Worm (Caenorhabditis elegans) whole organism, mixed stage, embryonic: ENCODE measurements around the gene C03E10.3.
A peak's percentile ranks its signal among the peaks of the same experiment; 100 is the strongest.
"Not testable (repeated sequence)": the region's sequence is repeated elsewhere in the genome, so short reads cannot be mapped to it uniquely, and the experiment has no call there.

Source experiments
- M03D4.4 ChIP-seq: sonication (generic microtip); optimal IDR thresholded peaks from 2 replicates; lab custom pipeline; 2017; ENCODE audit warnings: mild to moderate bottlenecking, missing genetic modification characterization, missing compliant biosample characterization
- bed-3 ChIP-seq: fragments of 200-800 bp; sonication (Bioruptor generic); optimal IDR thresholded peaks from 3 replicates; lab custom pipeline; 2018; ENCODE audit warnings: mild to moderate bottlenecking, missing genetic modification characterization, moderate library complexity, missing compliant biosample characterization
- blmp-1 ChIP-seq: fragments of 150-350 bp; optimal IDR thresholded peaks from 2 replicates; lab custom pipeline; 2014; ENCODE audit warnings: missing biosample characterization, missing genetic modification characterization
- ceh-39 ChIP-seq: fragments of 150-350 bp; optimal IDR thresholded peaks from 2 replicates; lab custom pipeline; 2014; ENCODE audit warnings: missing biosample characterization, missing genetic modification characterization
- ceh-43 ChIP-seq: fragments of 200-800 bp; sonication (Bioruptor generic); optimal IDR thresholded peaks from 2 replicates; lab custom pipeline; 2018; ENCODE audit warnings: mild to moderate bottlenecking, missing genetic modification characterization, moderate library complexity, missing compliant biosample characterization
- ceh-83 ChIP-seq: fragments of 200-800 bp; sonication (Bioruptor generic); optimal IDR thresholded peaks from 2 replicates; lab custom pipeline; 2018; ENCODE audit warnings: mild to moderate bottlenecking, missing genetic modification characterization, missing compliant biosample characterization
- ces-1 ChIP-seq: fragments of 150-350 bp; optimal IDR thresholded peaks from 2 replicates; lab custom pipeline; 2014; ENCODE audit warnings: missing biosample characterization, missing genetic modification reagents, missing genetic modification characterization
- cnd-1 ChIP-seq: fragments of 200-800 bp; sonication (Bioruptor generic); optimal IDR thresholded peaks from 2 replicates; lab custom pipeline; 2018; ENCODE audit warnings: mild to moderate bottlenecking, missing genetic modification characterization, missing compliant biosample characterization
- drap-1 ChIP-seq: fragments of 200-800 bp; sonication (Bioruptor generic); optimal IDR thresholded peaks from 3 replicates; lab custom pipeline; 2018; ENCODE audit warnings: mild to moderate bottlenecking, missing genetic modification characterization, missing compliant biosample characterization
- elt-1 ChIP-seq: sonication (generic microtip); optimal IDR thresholded peaks from 2 replicates; lab custom pipeline; 2017; ENCODE audit warnings: missing genetic modification characterization, mild to moderate bottlenecking, missing compliant biosample characterization, antibody characterized with exemption, moderate library complexity, borderline replicate concordance; ENCODE audit not compliant: insufficient read depth
- elt-3 ChIP-seq: fragments of 150-350 bp; optimal IDR thresholded peaks from 2 replicates; lab custom pipeline; 2014; ENCODE audit warnings: missing biosample characterization, missing genetic modification characterization
- flh-1 ChIP-seq: fragments of 200-800 bp; sonication (Bioruptor generic); optimal IDR thresholded peaks from 2 replicates; lab custom pipeline; 2018; ENCODE audit warnings: mild to moderate bottlenecking, missing genetic modification characterization, moderate library complexity, missing compliant biosample characterization
- ham-2 ChIP-seq: fragments of 200-800 bp; sonication (Bioruptor generic); optimal IDR thresholded peaks from 2 replicates; lab custom pipeline; 2018; ENCODE audit warnings: mild to moderate bottlenecking, missing genetic modification characterization, missing compliant biosample characterization
- hlh-1 ChIP-seq: fragments of 150-350 bp; optimal IDR thresholded peaks from 2 replicates; lab custom pipeline; 2014; ENCODE audit warnings: missing biosample characterization, missing genetic modification reagents, missing genetic modification characterization
- lin-13 ChIP-seq: fragments of 150-350 bp; optimal IDR thresholded peaks from 2 replicates; lab custom pipeline; 2014; ENCODE audit warnings: missing biosample characterization, missing genetic modification characterization
- lin-32 ChIP-seq: fragments of 200-800 bp; sonication (Bioruptor generic); optimal IDR thresholded peaks from 2 replicates; lab custom pipeline; 2018; ENCODE audit warnings: mild to moderate bottlenecking, missing genetic modification characterization, missing compliant biosample characterization
- lsy-2 ChIP-seq: fragments of 150-350 bp; optimal IDR thresholded peaks from 2 replicates; lab custom pipeline; 2014; ENCODE audit warnings: missing biosample characterization, missing genetic modification characterization
- mab-5 ChIP-seq: fragments of 150-350 bp; optimal IDR thresholded peaks from 2 replicates; lab custom pipeline; 2014; ENCODE audit warnings: missing biosample characterization, missing genetic modification characterization
- mep-1 ChIP-seq: fragments of 150-350 bp; optimal IDR thresholded peaks from 2 replicates; lab custom pipeline; 2017; ENCODE audit warnings: missing biosample characterization, missing genetic modification reagents, missing genetic modification characterization, inconsistent platforms
- mls-2 ChIP-seq: sonication (generic microtip); optimal IDR thresholded peaks from 2 replicates; lab custom pipeline; 2016; ENCODE audit warnings: mild to moderate bottlenecking, missing genetic modification characterization, moderate library complexity, missing compliant biosample characterization
- nhr-12 ChIP-seq: fragments of 150-350 bp; optimal IDR thresholded peaks from 2 replicates; lab custom pipeline; 2014; ENCODE audit warnings: missing biosample characterization, missing genetic modification characterization
- nhr-2 ChIP-seq: fragments of 150-350 bp; optimal IDR thresholded peaks from 2 replicates; lab custom pipeline; 2014; ENCODE audit warnings: missing biosample characterization, missing genetic modification characterization
- nhr-237 ChIP-seq: fragments of 150-350 bp; optimal IDR thresholded peaks from 2 replicates; lab custom pipeline; 2014; ENCODE audit warnings: missing biosample characterization, missing genetic modification characterization
- nhr-28 ChIP-seq: fragments of 150-350 bp; optimal IDR thresholded peaks from 2 replicates; lab custom pipeline; 2014; ENCODE audit warnings: missing biosample characterization, missing genetic modification characterization
- nhr-76 ChIP-seq: sonication (generic microtip); optimal IDR thresholded peaks from 2 replicates; lab custom pipeline; 2017; ENCODE audit warnings: missing biosample characterization, missing genetic modification characterization
- pha-4 ChIP-seq: fragments of 150-350 bp; optimal IDR thresholded peaks from 2 replicates; lab custom pipeline; 2018; ENCODE audit warnings: missing biosample characterization, missing genetic modification reagents, missing genetic modification characterization
- sem-2 ChIP-seq: fragments of 200-800 bp; sonication (Bioruptor generic); optimal IDR thresholded peaks from 2 replicates; lab custom pipeline; 2018; ENCODE audit warnings: mild to moderate bottlenecking, missing genetic modification characterization, missing compliant biosample characterization
- snpc-4 ChIP-seq: fragments of 150-350 bp; optimal IDR thresholded peaks from 2 replicates; lab custom pipeline; 2014; ENCODE audit warnings: missing biosample characterization, missing genetic modification characterization
- sptf-1 ChIP-seq: sonication (generic microtip); optimal IDR thresholded peaks from 2 replicates; lab custom pipeline; 2017; ENCODE audit warnings: mild to moderate bottlenecking, missing genetic modification characterization, moderate library complexity, missing compliant biosample characterization
- tbx-8 ChIP-seq: fragments of 200-800 bp; sonication (Bioruptor generic); optimal IDR thresholded peaks from 2 replicates; lab custom pipeline; 2018; ENCODE audit warnings: mild to moderate bottlenecking, missing genetic modification characterization, moderate library complexity, missing compliant biosample characterization
- unc-120 ChIP-seq: sonication (generic microtip); optimal IDR thresholded peaks from 2 replicates; lab custom pipeline; 2017; ENCODE audit warnings: missing genetic modification characterization, missing compliant biosample characterization; ENCODE audit not compliant: poor library complexity, severe bottlenecking
- unc-39 ChIP-seq: fragments of 150-350 bp; optimal IDR thresholded peaks from 2 replicates; lab custom pipeline; 2014; ENCODE audit warnings: missing biosample characterization, missing genetic modification characterization
- unc-62 ChIP-seq: fragments of 150-350 bp; optimal IDR thresholded peaks from 2 replicates; lab custom pipeline; 2014; ENCODE audit warnings: missing biosample characterization, missing genetic modification reagents, missing genetic modification characterization
- zip-8 ChIP-seq: fragments of 150-350 bp; optimal IDR thresholded peaks from 2 replicates; lab custom pipeline; 2014; ENCODE audit warnings: missing biosample characterization, missing genetic modification characterization
- ztf-11 ChIP-seq: fragments of 150-350 bp; optimal IDR thresholded peaks from 2 replicates; lab custom pipeline; 2014; ENCODE audit warnings: missing biosample characterization, missing genetic modification characterization

C03E10.3 gene

ce11 chrV:11286114-11286513 is at the start of gene C03E10.3:
Gene C03E10.3, plus strand, starts transcription at chrV:11286414.
- not testable (repeated sequence) for TF ChIP-seq nhr-76, mep-1, unc-39 (tag; lab: Kevin White, UChicago)

ce11 chrV:11239187-11239725 is 47.0 kb upstream of the C03E10.3 start, which contains the start of the genes dvc-1 and ima-1:
Gene dvc-1, minus strand, starts transcription at chrV:11239331.
Gene ima-1, plus strand, starts transcription at chrV:11239675.
- TF ChIP-seq flh-1 (GFP tag; lab: Kevin White, UChicago), result no peak
- TF ChIP-seq mab-5 (tag; lab: Kevin White, UChicago), result no peak
- TF ChIP-seq ceh-83 (GFP tag; lab: Kevin White, UChicago), result peak; percentile 59
- TF ChIP-seq unc-39 (tag; lab: Kevin White, UChicago), result no peak
- TF ChIP-seq mls-2 (tag; lab: Kevin White, UChicago), result peak; percentile 87
- peak; percentile 89 for TF ChIP-seq ztf-11 (tag; lab: Kevin White, UChicago)
- TF ChIP-seq mep-1 (tag; lab: Kevin White, UChicago), result peak; percentile 75
- TF ChIP-seq unc-62 (GFP tag; lab: Kevin White, UChicago), result no peak
- no peak for TF ChIP-seq nhr-2 (tag; lab: Kevin White, UChicago)
- peak; percentile 65 for TF ChIP-seq sem-2 (GFP tag; lab: Kevin White, UChicago)
- peak; percentile 14 for TF ChIP-seq ham-2 (GFP tag; lab: Kevin White, UChicago)
- no peak for TF ChIP-seq snpc-4
- TF ChIP-seq ces-1, result peak; percentile 36
- peak; percentile 82 for TF ChIP-seq ceh-43
- TF ChIP-seq lin-32, result no peak
- no peak for TF ChIP-seq pha-4 (tag; lab: Kevin White, UChicago)
- peak; percentile 76 for TF ChIP-seq cnd-1
- TF ChIP-seq hlh-1 (tag; lab: Kevin White, UChicago), result peak; percentile 48
- TF ChIP-seq nhr-237 (tag; lab: Kevin White, UChicago), result peak; percentile 61
- peak; percentile 69 for TF ChIP-seq drap-1 (GFP tag; lab: Kevin White, UChicago)
- peak; percentile 44 for TF ChIP-seq bed-3 (GFP tag; lab: Kevin White, UChicago)
- TF ChIP-seq M03D4.4 (tag; lab: Kevin White, UChicago), result peak; percentile 78
- TF ChIP-seq elt-3 (tag; lab: Kevin White, UChicago), result no peak
- TF ChIP-seq ceh-39 (tag; lab: Kevin White, UChicago), result no peak
- peak; percentile 56 for TF ChIP-seq lsy-2 (tag; lab: Kevin White, UChicago)
- TF ChIP-seq sptf-1, result peak; percentile 89
- no peak for TF ChIP-seq lin-13 (tag; lab: Kevin White, UChicago)
- no peak for TF ChIP-seq tbx-8 (GFP tag; lab: Kevin White, UChicago)
- peak; percentile 56 for TF ChIP-seq nhr-12 (tag; lab: Kevin White, UChicago)
- peak; percentile 2 for TF ChIP-seq elt-1 (tag; lab: Kevin White, UChicago)
- TF ChIP-seq unc-120 (tag; lab: Kevin White, UChicago), result peak; percentile 54
- TF ChIP-seq nhr-76 (tag; lab: Kevin White, UChicago), result peak; percentile 70
- no peak for TF ChIP-seq zip-8 (tag; lab: Kevin White, UChicago)
- TF ChIP-seq blmp-1 (tag; lab: Kevin White, UChicago), result peak; percentile 64
- peak; percentile 8 for TF ChIP-seq nhr-28

DNA sequence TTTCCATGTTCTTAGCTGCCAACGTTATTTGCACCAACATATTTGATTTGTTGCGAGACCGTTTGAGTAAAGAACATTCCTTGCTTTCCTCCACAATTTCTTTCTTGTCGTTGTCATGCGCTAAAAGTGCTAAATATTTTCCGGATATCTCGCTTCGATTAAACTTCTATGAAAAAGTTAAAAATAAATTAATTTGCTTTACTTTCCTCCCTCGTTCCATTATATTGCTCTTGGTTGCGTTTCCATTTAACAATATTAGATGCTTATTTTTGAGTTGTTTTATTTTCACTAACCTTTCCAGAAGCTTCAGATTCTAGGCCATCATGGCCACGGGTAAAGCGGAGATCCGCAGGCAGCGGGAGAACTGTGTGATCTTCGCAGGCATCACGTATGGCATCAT is 44.6 kb upstream of the C03E10.3 start, which contains the start of gene pgap-1:
Gene pgap-1 (plus strand): TSS at position 301 of the 400 bp plus-strand sequence.
- TF ChIP-seq cnd-1 (no peak), ceh-83 (GFP tag; lab: Kevin White, UChicago) (no peak), hlh-1 (tag; lab: Kevin White, UChicago) (no peak)

DNA sequence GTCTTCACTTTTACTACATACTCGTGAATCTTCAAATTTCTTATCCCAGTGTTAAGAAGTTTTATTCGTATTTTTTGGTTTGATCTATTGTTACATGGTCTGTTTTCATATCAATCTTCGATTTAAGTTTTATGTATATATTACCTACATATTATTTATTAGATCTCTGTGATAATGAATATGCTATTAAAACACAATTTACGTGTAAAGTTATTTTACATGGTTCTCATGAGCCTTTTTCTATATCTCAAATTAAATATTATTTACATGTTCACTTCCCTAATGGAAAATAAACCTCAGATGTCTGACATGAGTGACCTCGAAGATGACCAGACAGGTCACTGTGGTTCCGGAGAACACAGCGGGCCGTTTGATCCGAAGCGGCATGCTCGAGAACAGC is 41.7 kb upstream of the C03E10.3 start, which contains the start of gene mxl-1:
Gene mxl-1 (plus strand): TSS at position 301 of the 400 bp plus-strand sequence.
- TF ChIP-seq drap-1 (GFP tag; lab: Kevin White, UChicago) (no peak), ceh-39 (tag; lab: Kevin White, UChicago) (no peak), lin-13 (tag; lab: Kevin White, UChicago) (no peak), unc-62 (GFP tag; lab: Kevin White, UChicago) (no peak), elt-1 (tag; lab: Kevin White, UChicago) (no peak), nhr-12 (tag; lab: Kevin White, UChicago) (no peak), lin-32 (no peak), nhr-28 (no peak), nhr-76 (tag; lab: Kevin White, UChicago) (no peak), M03D4.4 (tag; lab: Kevin White, UChicago) (no peak), flh-1 (GFP tag; lab: Kevin White, UChicago) (no peak), unc-39 (tag; lab: Kevin White, UChicago) (no peak), lsy-2 (tag; lab: Kevin White, UChicago) (no peak), elt-3 (tag; lab: Kevin White, UChicago) (no peak), ceh-43 (no peak), hlh-1 (tag; lab: Kevin White, UChicago) (no peak), ceh-83 (GFP tag; lab: Kevin White, UChicago) (no peak), snpc-4 (no peak)
